Fruit fly (Drosophila melanogaster): ENCODE data around the gene CG31140.

The CG31140 gene

dm6 chr3R:23941643-23942424 is 21.1 kb upstream of the CG31140 start (continued):
- TF ChIP-seq CG34406 (GFP tag; optimal IDR thresholded peaks at IDR 0.05) (no peak), Eip78C (GFP tag) (peak; percentile 78), fd85E (GFP tag; optimal IDR thresholded peaks at IDR 0.05) (no peak), esn (GFP tag; optimal IDR thresholded peaks at IDR 0.05) (peak; percentile 40), eg (GFP tag; IDR thresholded peaks at IDR 0.05) (peak; percentile 70), CG7368 (GFP tag; optimal IDR thresholded peaks at IDR 0.05) (no peak), fd59A (GFP tag; optimal IDR thresholded peaks at IDR 0.05) (no peak), Ets21C (GFP tag; optimal IDR thresholded peaks at IDR 0.05) (no peak), CG6854 (GFP tag; optimal IDR thresholded peaks at IDR 0.05) (no peak), Hr39 (GFP tag; optimal IDR thresholded peaks at IDR 0.05) (peak; percentile 26)

dm6 chr3R:23942550-23942949 is 20.4 kb upstream of the CG31140 start:
- TF ChIP-seq Blimp-1 (GFP tag; optimal IDR thresholded peaks at IDR 0.05) (no peak), ss (GFP tag; optimal IDR thresholded peaks at IDR 0.05) (no peak), eg (GFP tag; IDR thresholded peaks at IDR 0.05) (no peak), cyc (GFP tag; optimal IDR thresholded peaks at IDR 0.05) (no peak), CG6276 (GFP tag; optimal IDR thresholded peaks at IDR 0.05) (no peak), Met (GFP tag; optimal IDR thresholded peaks at IDR 0.05) (no peak), CG34406 (GFP tag; optimal IDR thresholded peaks at IDR 0.05) (no peak), esn (GFP tag; optimal IDR thresholded peaks at IDR 0.05) (no peak), net (GFP tag; optimal IDR thresholded peaks at IDR 0.05) (no peak), Smox (GFP tag; optimal IDR thresholded peaks at IDR 0.05) (no peak)

DNA sequence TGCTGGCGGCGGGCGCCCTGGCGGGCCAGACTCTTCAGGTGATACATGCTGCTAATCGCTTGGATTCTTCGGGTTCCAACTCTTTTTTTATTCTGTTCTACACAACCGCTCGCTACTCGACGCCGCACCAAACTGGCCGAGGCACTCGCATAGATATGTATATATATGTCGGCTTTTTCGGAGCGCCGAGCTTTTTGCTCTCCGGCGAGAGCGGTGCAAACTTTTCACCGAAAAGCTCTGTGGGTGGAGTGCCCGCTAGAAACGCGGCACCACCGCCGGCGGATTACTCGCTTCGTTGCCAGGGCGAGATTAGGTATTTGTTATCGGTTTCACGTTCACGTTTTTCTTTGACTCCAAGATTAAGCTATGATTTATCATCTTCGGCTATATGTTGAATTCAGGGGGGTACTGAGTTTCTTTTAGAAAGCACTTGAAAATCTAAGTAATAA is 20.0 kb upstream of the CG31140 start, which contains the start of gene Gdh:
Gdh (minus strand) TSS at position 137 of the 449 bp plus-strand sequence.
- TF ChIP-seq CG6163 (GFP tag; IDR thresholded peaks at IDR 0.05) (peak; percentile 43; the same call in 2 of the 3 replicates), CG8632 (GFP tag; optimal IDR thresholded peaks at IDR 0.05) (no peak), CG3032 (tag; optimal IDR thresholded peaks at IDR 0.05) (peak; percentile 13), cyc (GFP tag; optimal IDR thresholded peaks at IDR 0.05) (no peak), eg (GFP tag; IDR thresholded peaks at IDR 0.05) (peak; percentile 70; the same call in 2 of the 3 replicates), Sox15 (GFP tag; optimal IDR thresholded peaks at IDR 0.05) (no peak), CG1621 (tag; optimal IDR thresholded peaks at IDR 0.05) (peak; percentile 11), Smox (GFP tag; optimal IDR thresholded peaks at IDR 0.05) (no peak), Hr4 (GFP tag; optimal IDR thresholded peaks at IDR 0.05) (no peak), Eip78C (GFP tag) (peak; percentile 62), ss (GFP tag; optimal IDR thresholded peaks at IDR 0.05) (peak; percentile 30 to 40), Sox102F (GFP tag; optimal IDR thresholded peaks at IDR 0.05) (peak; percentile 31), svp (GFP tag) (peak; percentile 78), CG6276 (GFP tag; optimal IDR thresholded peaks at IDR 0.05) (no peak), Gug (GFP tag; IDR thresholded peaks at IDR 0.05) (no peak), CG6808 (GFP tag; optimal IDR thresholded peaks at IDR 0.05) (no peak), dac (GFP tag; optimal IDR thresholded peaks at IDR 0.05) (no peak), Hr39 (GFP tag; optimal IDR thresholded peaks at IDR 0.05) (no peak), fd59A (GFP tag; optimal IDR thresholded peaks at IDR 0.05) (no peak), OdsH (GFP tag; optimal IDR thresholded peaks at IDR 0.05) (no peak), Ets96B (tag; optimal IDR thresholded peaks at IDR 0.05) (no peak), CG8119 (GFP tag; IDR thresholded peaks at IDR 0.05) (peak; percentile 49; the same call in 2 of the 3 replicates), vri (GFP tag; optimal IDR thresholded peaks at IDR 0.05) (peak; percentile 51), dsx (GFP tag; optimal IDR thresholded peaks at IDR 0.05; ENCODE audit: poor library complexity, severe bottlenecking) (peak; percentile 15), achi (GFP tag; optimal IDR thresholded peaks at IDR 0.05) (no peak), CG11762 (GFP tag; optimal IDR thresholded peaks at IDR 0.05; ENCODE audit: insufficient read depth) (no peak), CG10631 (GFP tag; optimal IDR thresholded peaks at IDR 0.05) (no peak), esn (GFP tag; optimal IDR thresholded peaks at IDR 0.05) (peak; percentile 29), CG6792 (GFP tag; optimal IDR thresholded peaks at IDR 0.05) (no peak), salr (GFP tag; optimal IDR thresholded peaks at IDR 0.05) (no peak), topi (GFP tag; optimal IDR thresholded peaks at IDR 0.05) (peak; percentile 28), CG9139 (GFP tag; optimal IDR thresholded peaks at IDR 0.05) (no peak), CG7368 (GFP tag; optimal IDR thresholded peaks at IDR 0.05) (no peak), Eip93F (GFP tag; optimal IDR thresholded peaks at IDR 0.05) (no peak), Blimp-1 (GFP tag; optimal IDR thresholded peaks at IDR 0.05) (no peak), CG3919 (GFP tag; optimal IDR thresholded peaks at IDR 0.05) (no peak), CG8319 (GFP tag; optimal IDR thresholded peaks at IDR 0.05) (no peak), Eip75B (GFP tag; optimal IDR thresholded peaks at IDR 0.05) (peak; percentile 20), net (GFP tag; optimal IDR thresholded peaks at IDR 0.05) (peak; percentile 45)
